Fruit fly (Drosophila melanogaster) whole organism: ENCODE data around the gene CG43938.

Experiments
- CG8478 ChIP-seq: fragments of >200 bp; optimal IDR thresholded peaks from 2 replicates; lab custom pipeline; 2018; ENCODE audit warnings: inconsistent platforms
- Dll ChIP-seq: fragments of >200 bp; optimal IDR thresholded peaks from 2 replicates; lab custom pipeline; 2017
- EcR ChIP-seq, 2 experiments: fragments of >200 bp; optimal IDR thresholded peaks; 2 replicates each; lab custom pipeline; 2017; ENCODE audit warnings: missing biosample characterization in 2 of 2, missing genetic modification characterization in 2 of 2, missing genetic modification reagents in 2 of 2
- pan ChIP-seq: fragments of >200 bp; optimal IDR thresholded peaks from 2 replicates; lab custom pipeline; 2017
- psq ChIP-seq: fragments of >200 bp; optimal IDR thresholded peaks from 2 replicates; lab custom pipeline; 2017
- usp ChIP-seq: fragments of >200 bp; optimal IDR thresholded peaks from 2 replicates; lab custom pipeline; 2017; ENCODE audit warnings: missing biosample characterization, missing genetic modification characterization, mixed read lengths

CG43938 gene

DNA sequence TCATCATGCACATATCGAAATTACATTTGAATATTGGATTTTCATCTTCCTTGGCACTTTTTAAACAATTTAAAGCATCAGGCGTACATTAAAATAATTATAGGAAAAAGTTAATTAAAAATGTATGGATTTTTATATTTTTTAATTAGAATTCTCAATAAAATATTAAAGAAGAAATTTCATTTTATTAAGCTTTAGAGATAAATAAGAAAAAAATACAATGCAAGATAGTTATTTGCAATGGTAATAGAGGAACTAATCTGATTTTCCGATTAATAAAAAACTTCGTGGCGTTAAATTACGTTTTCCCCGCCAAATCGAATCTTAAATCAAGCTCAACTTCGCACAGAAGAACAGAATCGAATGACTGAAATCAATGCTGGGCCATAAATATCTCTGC is at the start of gene CG43938:
TSS of gene CG43938 (plus strand) at position 301 of the 400 bp plus-strand sequence.
- TF ChIP-seq usp (no peak), Dll (no peak), pan (lab: Kevin White, UChicago) (no peak), psq (lab: Kevin White, UChicago) (no peak), CG8478 (lab: Kevin White, UChicago) (no peak), EcR (GFP tag; optimal IDR thresholded peaks at IDR 0.05; lab: Kevin White, UChicago) (no peak)

DNA sequence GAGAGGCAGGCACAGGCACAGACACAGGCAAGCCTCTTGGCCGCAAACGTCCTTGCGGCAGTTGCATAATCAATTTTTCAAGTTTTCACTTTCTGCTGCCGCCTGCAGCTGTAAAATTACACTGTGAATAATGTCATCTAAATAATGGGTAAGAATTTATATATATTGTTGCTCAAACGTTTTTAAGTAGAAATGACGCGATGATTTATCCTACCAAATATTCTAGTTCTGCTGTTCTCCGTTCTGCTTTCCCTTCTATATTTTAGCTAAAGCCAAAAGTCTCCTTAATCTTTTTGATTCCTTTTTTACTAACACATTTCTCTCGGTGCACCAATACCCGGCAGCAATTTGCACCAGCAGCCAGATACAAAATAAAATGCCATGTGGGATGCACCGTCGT is 41.0 kb upstream of the CG43938 start:
- TF ChIP-seq CG8478 (lab: Kevin White, UChicago) (no peak), EcR (GFP tag; optimal IDR thresholded peaks at IDR 0.05; lab: Kevin White, UChicago) (no peak), usp (no peak), Dll (no peak), pan (lab: Kevin White, UChicago) (no peak), psq (lab: Kevin White, UChicago) (no peak)

DNA sequence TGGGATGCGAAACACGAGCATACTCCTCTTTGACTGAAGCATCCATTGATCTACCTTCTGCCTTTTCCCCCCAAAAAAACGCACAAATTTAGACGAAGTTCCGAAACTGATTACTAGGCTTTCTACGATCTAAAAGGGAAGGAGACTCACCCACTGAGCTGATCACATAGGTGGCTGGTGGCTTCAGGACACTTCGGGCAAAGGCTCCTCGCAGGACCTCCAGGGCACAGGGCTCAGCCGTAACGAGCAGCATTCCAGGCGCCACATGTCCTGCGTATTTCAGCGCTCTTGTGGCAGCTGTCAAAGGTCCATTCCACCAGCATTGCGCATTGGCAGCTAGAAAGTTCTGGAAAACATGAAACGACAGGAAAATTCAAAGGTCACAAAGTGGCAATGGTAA is 32.6 kb upstream of the CG43938 start, which contains the start of gene CG33285:
TSS of gene CG33285 (minus strand) at position 101 of the 400 bp plus-strand sequence.
- no peak for TF ChIP-seq Dll
- no peak for TF ChIP-seq pan (lab: Kevin White, UChicago)
- TF ChIP-seq CG8478 (lab: Kevin White, UChicago), result no peak
- no peak for TF ChIP-seq EcR (GFP tag; optimal IDR thresholded peaks at IDR 0.05; lab: Kevin White, UChicago)
- TF ChIP-seq psq (lab: Kevin White, UChicago), result no peak
- TF ChIP-seq usp, result no peak

DNA sequence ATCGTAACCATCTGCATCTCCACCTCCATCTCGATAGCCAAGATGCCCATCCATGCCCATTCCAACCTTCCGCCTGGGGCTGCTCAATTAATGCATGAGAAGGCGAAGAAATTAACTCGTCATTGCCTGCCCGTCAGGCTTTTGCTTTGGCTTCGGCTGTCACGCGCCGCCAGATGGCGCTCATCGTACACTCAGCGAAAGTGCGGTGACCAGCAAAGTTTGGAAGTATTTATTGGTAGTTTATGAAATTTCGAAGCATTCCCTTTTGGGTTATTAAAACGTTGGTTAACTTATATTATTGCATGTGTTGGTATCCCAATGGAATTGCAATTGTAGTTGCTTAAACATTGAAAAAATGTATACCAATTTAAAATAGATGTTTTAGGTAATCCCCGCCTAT is 31.2 kb upstream of the CG43938 start:
- TF ChIP-seq pan (lab: Kevin White, UChicago) (no peak), CG8478 (lab: Kevin White, UChicago) (no peak), EcR (GFP tag; optimal IDR thresholded peaks at IDR 0.05; lab: Kevin White, UChicago) (no peak), Dll (no peak)

DNA sequence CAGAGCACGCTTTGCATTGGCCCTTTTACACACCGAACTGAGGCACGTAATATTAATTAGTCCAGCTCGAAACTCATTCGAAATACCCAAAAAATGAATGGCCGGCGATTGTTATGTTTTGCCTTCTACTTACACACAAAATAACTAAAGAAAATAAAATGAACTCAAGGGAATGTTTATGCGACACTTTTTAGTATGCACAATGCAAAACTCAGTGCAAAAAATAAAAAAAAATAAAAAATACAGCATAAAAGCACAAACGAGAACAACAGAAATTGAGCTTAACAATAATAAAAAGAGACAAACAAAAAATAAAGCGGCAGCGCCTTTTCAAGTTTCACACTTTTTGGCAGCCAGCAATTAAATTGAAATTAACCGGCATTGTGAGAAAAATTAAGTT is 24.1 kb upstream of the CG43938 start:
- TF ChIP-seq pan (lab: Kevin White, UChicago) (no peak), psq (lab: Kevin White, UChicago) (no peak), EcR (GFP tag; optimal IDR thresholded peaks at IDR 0.05; lab: Kevin White, UChicago) (no peak), CG8478 (lab: Kevin White, UChicago) (no peak), usp (no peak), Dll (no peak)

DNA sequence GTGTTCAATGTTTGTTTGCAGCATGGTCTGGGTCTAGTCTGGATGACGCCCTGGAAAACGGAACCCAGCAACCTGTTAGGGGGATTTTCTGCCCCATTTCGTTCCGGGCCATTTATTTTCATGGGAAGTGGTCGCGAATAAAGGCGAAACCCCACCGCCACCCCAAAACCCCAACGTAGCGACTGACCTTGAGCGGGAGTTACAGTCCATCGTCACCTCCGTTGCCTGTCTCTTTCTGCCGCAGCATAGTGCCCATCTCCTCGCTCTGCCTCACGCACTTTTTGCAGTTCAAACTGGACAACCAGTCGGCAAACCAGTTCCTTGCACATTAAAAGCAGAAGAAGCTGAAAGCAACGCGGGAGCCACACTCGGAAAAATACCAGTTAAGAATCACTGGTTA is 22.9 kb upstream of the CG43938 start:
- TF ChIP-seq CG8478 (lab: Kevin White, UChicago) (no peak), pan (lab: Kevin White, UChicago) (no peak), psq (lab: Kevin White, UChicago) (no peak), EcR (GFP tag; optimal IDR thresholded peaks at IDR 0.05; lab: Kevin White, UChicago) (no peak)

DNA sequence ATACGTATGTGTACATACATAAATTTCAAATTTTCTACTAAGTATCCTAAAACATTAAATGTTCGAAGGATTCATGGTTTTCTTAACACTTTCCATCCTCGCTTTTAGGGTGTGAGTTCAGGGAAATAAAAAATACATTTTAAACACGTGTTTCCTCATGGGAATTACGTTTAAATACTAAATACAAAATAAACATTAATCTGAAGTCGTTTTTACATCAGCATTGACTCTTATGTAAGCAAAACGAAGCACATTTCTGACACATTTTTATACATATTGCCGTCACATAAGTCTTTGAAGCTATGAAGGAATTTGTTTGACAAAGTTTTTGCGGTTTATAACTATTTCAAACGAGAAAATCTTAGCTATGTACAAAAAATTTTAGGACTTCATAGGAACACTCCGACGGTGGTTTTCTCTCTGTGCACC is 22.4 kb upstream of the CG43938 start:
- TF ChIP-seq usp (no peak), psq (lab: Kevin White, UChicago) (no peak), CG8478 (lab: Kevin White, UChicago) (no peak), Dll (no peak), pan (lab: Kevin White, UChicago) (no peak), EcR (GFP tag; optimal IDR thresholded peaks at IDR 0.05; lab: Kevin White, UChicago) (no peak)

DNA sequence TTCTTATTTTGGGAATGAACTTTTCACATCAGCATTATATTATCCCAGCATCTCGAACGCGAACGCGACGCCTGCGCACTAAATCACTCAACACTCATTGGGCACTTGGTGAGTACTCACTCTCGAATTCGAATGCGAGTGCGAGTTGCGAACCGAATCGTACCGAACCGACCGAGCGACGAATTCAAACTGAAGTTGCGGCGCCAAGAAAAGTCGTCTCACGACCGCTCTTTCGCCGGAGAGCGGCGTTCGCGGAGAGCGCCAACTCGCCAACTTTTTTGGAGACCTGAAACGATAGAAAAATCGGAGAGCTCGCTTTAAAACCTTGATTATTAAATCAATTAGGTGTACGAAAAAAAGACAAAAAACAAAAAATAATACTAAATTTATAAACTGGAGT is 21.5 kb upstream of the CG43938 start:
- no peak for TF ChIP-seq CG8478 (lab: Kevin White, UChicago)
- TF ChIP-seq psq (lab: Kevin White, UChicago), result no peak
- TF ChIP-seq Dll, result peak; percentile 40
- TF ChIP-seq usp, result no peak

DNA sequence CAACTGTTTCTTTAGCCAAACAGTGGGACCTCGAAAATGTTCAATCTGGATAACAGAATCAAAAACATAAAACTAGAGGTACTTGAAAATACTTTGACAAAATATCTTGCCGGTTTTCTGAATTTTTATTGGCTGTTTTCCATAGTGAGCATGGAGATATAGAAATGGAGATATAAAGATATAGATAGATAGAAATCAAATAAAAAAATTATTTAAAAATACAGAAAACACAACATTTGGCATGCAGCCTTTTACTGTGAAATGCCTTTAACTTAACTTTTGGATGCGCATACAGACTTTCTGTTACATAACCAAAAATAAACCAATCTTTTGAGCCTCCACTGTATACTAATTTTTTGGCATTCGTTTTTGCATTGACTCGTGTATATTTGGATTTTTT is 21.0 kb upstream of the CG43938 start:
- no peak for TF ChIP-seq pan (lab: Kevin White, UChicago)
- no peak for TF ChIP-seq usp
- TF ChIP-seq psq (lab: Kevin White, UChicago), result no peak
- no peak for TF ChIP-seq CG8478 (lab: Kevin White, UChicago)
- no peak for TF ChIP-seq EcR (GFP tag; optimal IDR thresholded peaks at IDR 0.05; lab: Kevin White, UChicago)
- TF ChIP-seq Dll, result no peak

DNA sequence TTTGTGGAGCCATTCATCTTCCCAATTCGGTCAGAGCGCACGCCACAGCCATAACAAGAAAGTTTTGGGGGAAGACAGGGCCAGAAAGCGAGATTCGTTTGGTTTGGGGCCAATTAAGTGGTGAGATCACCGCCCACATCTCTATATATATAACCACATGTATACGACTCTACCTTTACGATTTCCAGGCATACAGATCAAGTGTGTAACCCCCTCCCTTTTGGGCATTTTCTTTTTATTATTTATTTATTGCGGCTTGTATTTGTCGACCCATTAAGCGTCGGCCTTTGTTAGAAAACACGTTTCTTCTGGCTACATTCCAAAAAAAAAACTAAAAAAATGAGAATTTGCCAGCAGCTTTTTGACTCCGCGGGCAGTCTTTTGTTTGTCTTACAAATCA is 20.1 kb upstream of the CG43938 start:
- TF ChIP-seq pan (lab: Kevin White, UChicago) (no peak), CG8478 (lab: Kevin White, UChicago) (no peak), usp (no peak), Dll (no peak), psq (lab: Kevin White, UChicago) (no peak), EcR (GFP tag; optimal IDR thresholded peaks at IDR 0.05; lab: Kevin White, UChicago) (no peak)

DNA sequence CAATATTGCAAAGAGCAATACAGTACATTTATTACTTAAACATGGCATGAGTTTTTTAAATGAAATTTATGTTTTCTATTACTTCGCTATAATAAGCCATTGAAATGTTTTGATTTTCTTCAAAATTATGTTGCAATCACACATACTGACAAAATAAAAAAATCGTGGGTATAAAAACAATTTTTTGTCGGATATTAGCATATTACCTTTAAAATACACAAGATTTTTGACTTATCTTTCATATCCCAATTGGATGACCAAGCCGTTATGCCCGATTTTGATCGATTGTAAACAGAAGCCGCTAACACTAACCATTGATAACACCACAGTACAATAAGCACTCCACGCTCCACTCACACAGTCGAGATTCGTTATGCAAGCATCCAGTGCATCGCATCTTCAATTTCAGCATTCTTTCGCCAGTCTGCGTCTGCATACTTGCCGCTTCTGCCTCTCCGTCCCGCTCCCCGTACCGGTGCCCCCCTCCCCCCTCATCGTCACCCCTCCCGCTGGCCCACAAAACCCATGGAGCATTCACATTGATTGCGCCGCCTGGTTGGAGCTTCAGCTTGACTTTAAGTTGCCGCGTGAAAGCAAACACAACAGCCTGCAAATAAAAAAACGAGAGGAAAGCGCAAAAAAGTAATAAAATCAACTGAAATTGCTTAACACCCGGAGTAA is 17.0 kb upstream of the CG43938 start:
- peak in 1 of 2 experiments; percentile 27 for TF ChIP-seq EcR (GFP tag; optimal IDR thresholded peaks at IDR 0.05; lab: Kevin White, UChicago)
- TF ChIP-seq Dll, result no peak
- no peak for TF ChIP-seq CG8478 (lab: Kevin White, UChicago)
- no peak for TF ChIP-seq pan (lab: Kevin White, UChicago)

DNA sequence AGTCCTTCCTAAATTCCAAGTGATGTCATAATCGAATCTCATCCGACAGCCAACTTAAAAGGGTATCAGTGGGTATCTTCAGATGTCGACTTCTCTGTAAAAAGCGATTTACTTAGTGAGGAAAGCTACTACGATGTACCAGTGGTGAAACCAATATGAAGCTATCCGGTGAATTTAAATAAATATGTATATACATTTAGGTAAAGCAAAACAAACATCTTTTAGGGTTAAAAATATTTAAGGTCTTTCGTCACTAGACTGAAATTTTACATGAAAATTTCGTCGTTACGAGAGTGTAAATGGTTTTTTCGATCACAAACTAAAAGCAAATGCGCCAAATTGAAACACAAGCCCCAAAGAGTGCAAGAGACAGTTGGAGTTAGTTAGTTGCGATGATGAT is 14.6 kb upstream of the CG43938 start:
- TF ChIP-seq Dll (no peak), usp (no peak), CG8478 (lab: Kevin White, UChicago) (no peak), EcR (GFP tag; optimal IDR thresholded peaks at IDR 0.05; lab: Kevin White, UChicago) (no peak), psq (lab: Kevin White, UChicago) (no peak), pan (lab: Kevin White, UChicago) (no peak)

DNA sequence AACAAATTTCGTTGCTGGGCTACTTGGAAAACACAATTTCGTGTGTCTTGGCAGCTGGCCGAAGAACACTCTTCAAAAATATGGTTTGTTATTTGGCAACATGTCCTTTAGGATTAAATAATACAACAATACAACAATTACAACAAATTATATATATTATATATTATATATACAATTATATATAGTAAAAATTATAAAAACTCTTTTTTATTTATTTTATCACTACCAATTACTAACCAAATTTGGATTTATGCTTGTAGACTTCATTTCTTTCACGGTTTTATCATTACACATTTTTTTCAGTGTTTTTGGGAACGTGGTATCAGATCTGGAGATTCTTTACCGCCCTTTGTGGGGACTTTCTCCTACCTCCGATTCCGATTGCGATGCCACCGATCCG is 13.0 kb upstream of the CG43938 start:
- TF ChIP-seq EcR (GFP tag; optimal IDR thresholded peaks at IDR 0.05; lab: Kevin White, UChicago), result no peak
- TF ChIP-seq pan (lab: Kevin White, UChicago), result no peak
- no peak for TF ChIP-seq psq (lab: Kevin White, UChicago)
- TF ChIP-seq CG8478 (lab: Kevin White, UChicago), result no peak
- no peak for TF ChIP-seq usp
- TF ChIP-seq Dll, result no peak
